Worm (Caenorhabditis elegans): ENCODE data around the gene dpy-27.

The dpy-27 gene

ce11 chrIII:3814421-3814820, 5.1 kb downstream of the dpy-27 start:
- TF ChIP-seq attf-6 (GFP tag; IDR thresholded peaks at IDR 0.05) (no peak), K11D2.4 (GFP tag; IDR thresholded peaks at IDR 0.05) (no peak), unc-62 (GFP tag; optimal IDR thresholded peaks at IDR 0.05) (no peak)

- TF ChIP-seq hlh-26 (GFP tag; conservative IDR thresholded peaks at IDR 0.05) (no peak), cebp-1 (GFP tag; IDR thresholded peaks at IDR 0.05) (no peak), cebp-1 (tag; optimal IDR thresholded peaks at IDR 0.05) (peak; percentile 3)
Observed at ce11 chrIII:3812369-3812993, 7.0 kb downstream of the dpy-27 start.

DNA sequence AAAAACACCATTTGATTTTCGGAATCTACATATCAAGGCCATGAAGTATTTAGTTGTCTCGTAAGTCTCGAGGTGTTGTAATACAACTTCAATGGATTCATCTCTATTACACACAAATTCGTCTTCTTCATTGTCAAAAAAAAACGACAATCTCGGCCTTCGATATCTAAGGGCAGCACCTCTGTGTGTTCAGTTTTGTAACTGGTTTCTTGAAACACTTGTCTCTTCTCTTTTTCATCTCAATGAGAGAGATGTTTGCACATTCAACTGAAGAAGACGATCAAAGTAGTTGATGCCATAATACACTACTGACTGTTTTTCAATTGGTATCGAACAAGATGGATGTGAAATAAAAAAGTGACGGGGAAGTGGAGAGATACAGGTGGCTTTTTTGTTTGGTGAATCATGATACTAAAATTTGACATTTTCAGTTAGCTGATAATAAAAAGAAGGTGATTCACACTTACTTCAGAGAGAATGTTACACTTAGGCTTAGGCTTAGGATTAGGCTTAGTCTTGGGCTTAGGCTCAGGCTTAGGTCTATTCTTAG, 8.0 kb downstream of the dpy-27 start:
- TF ChIP-seq ekl-4 (GFP tag; IDR thresholded peaks at IDR 0.05) (no peak), ztf-28 (GFP tag; IDR thresholded peaks at IDR 0.05) (no peak), ztf-26 (tag; optimal IDR thresholded peaks at IDR 0.05) (no peak), zim-3 (tag; optimal IDR thresholded peaks at IDR 0.05) (no peak), sptf-2 (GFP tag; optimal IDR thresholded peaks at IDR 0.05) (no peak), madf-3 (GFP tag; IDR thresholded peaks at IDR 0.05) (no peak), ceh-27 (GFP tag; optimal IDR thresholded peaks at IDR 0.05) (peak; percentile 5), ceh-91 (GFP tag; IDR thresholded peaks at IDR 0.05) (no peak), ztf-22 (GFP tag; optimal IDR thresholded peaks at IDR 0.05) (no peak), akir-1 (GFP tag; optimal IDR thresholded peaks at IDR 0.05) (no peak), lin-54 (GFP tag; optimal IDR thresholded peaks at IDR 0.05) (no peak), ceh-79 (tag; optimal IDR thresholded peaks at IDR 0.05) (no peak), unc-130 (GFP tag; optimal IDR thresholded peaks at IDR 0.05) (no peak), snpc-1.3 (tag; optimal IDR thresholded peaks at IDR 0.05; ENCODE audit: insufficient read depth) (no peak), tbp1 (GFP tag; optimal IDR thresholded peaks at IDR 0.05) (no peak), nhr-179 (tag; optimal IDR thresholded peaks at IDR 0.05) (no peak), lin-40 (tag; optimal IDR thresholded peaks at IDR 0.05) (peak; percentile 1)

- no peak for TF ChIP-seq madf-3 (GFP tag; IDR thresholded peaks at IDR 0.05)
- no peak for TF ChIP-seq lsl-1 (GFP tag; optimal IDR thresholded peaks at IDR 0.05)
- no peak for TF ChIP-seq efl-1 (GFP tag; optimal IDR thresholded peaks at IDR 0.05)
- TF ChIP-seq C06A6.2 (GFP tag; conservative IDR thresholded peaks at IDR 0.05) = no peak
- no peak for TF ChIP-seq B0261.1 (tag; optimal IDR thresholded peaks at IDR 0.05)
- no peak for TF ChIP-seq snpc-4 (GFP tag; optimal IDR thresholded peaks at IDR 0.05)
- TF ChIP-seq snpc-4 (tag; optimal IDR thresholded peaks at IDR 0.05) = no peak
- no peak for TF ChIP-seq aptf-2 (GFP tag; conservative IDR thresholded peaks at IDR 0.05)
- TF ChIP-seq Y95B8A.8 (GFP tag; IDR thresholded peaks at IDR 0.05) = no peak
- no peak for TF ChIP-seq dpl-1 (GFP tag; optimal IDR thresholded peaks at IDR 0.05)
- TF ChIP-seq mes-4 (tag; optimal IDR thresholded peaks at IDR 0.05) = no peak
- TF ChIP-seq athp-1 (tag; optimal IDR thresholded peaks at IDR 0.05) = no peak
- TF ChIP-seq hlh-26 (GFP tag; conservative IDR thresholded peaks at IDR 0.05) = no peak
- no peak for TF ChIP-seq ztf-28 (GFP tag; IDR thresholded peaks at IDR 0.05)
- TF ChIP-seq nhr-27 (tag; optimal IDR thresholded peaks at IDR 0.05) = no peak
- TF ChIP-seq K12H6.12 (tag; optimal IDR thresholded peaks at IDR 0.05) = no peak
- TF ChIP-seq die-1 (tag; optimal IDR thresholded peaks at IDR 0.05) = no peak
- no peak for TF ChIP-seq ceh-91 (GFP tag; IDR thresholded peaks at IDR 0.05)
- TF ChIP-seq ZK185.1 (tag; optimal IDR thresholded peaks at IDR 0.05; ENCODE audit: poor library complexity, severe bottlenecking) = no peak
- no peak for TF ChIP-seq C17E4.6 (GFP tag; IDR thresholded peaks at IDR 0.05)
Observed at ce11 chrIII:3809008-3809407, 10.5 kb downstream of the dpy-27 start, which contains the start of gene toh-1. toh-1 (minus strand) TSS chrIII:3809030.
